Fruit fly (Drosophila melanogaster): ENCODE data around the gene CG12608.

Gene CG12608

DNA sequence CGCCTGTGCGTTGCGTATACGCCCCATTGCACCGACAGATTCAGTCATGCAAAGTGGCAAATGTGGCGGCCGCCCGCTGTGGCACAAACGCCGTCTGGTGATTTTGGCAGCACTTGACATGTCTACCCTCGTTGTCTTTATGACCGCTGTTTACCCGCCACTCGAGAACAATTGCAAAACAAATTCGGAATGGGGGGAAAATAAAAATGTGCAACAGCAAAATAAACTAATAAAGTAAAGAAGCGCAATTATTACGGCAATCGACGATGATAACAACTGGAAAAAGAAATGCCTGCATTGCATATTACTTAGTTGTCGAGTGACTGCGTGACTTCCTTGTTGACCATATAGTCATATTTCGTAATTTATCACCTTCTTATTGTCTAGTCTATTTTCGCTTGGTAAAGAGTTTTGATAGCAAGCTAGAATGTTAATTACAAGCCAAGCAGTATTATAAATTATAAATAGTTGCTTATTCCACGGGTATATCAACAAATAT is 35.9 kb downstream of the CG12608 start:
- no peak for TF ChIP-seq achi (GFP tag; optimal IDR thresholded peaks at IDR 0.05)
- TF ChIP-seq Hr4 (GFP tag; optimal IDR thresholded peaks at IDR 0.05), result no peak
- peak; percentile 21 for TF ChIP-seq vri (GFP tag; optimal IDR thresholded peaks at IDR 0.05)
- no peak for TF ChIP-seq Smox (GFP tag; optimal IDR thresholded peaks at IDR 0.05)
- no peak for TF ChIP-seq Gug (GFP tag; IDR thresholded peaks at IDR 0.05)
- TF ChIP-seq CG6808 (GFP tag; optimal IDR thresholded peaks at IDR 0.05), result no peak
- peak; percentile 42 for TF ChIP-seq Eip78C (GFP tag)
- TF ChIP-seq CG6276 (GFP tag; optimal IDR thresholded peaks at IDR 0.05), result peak; percentile 1

DNA sequence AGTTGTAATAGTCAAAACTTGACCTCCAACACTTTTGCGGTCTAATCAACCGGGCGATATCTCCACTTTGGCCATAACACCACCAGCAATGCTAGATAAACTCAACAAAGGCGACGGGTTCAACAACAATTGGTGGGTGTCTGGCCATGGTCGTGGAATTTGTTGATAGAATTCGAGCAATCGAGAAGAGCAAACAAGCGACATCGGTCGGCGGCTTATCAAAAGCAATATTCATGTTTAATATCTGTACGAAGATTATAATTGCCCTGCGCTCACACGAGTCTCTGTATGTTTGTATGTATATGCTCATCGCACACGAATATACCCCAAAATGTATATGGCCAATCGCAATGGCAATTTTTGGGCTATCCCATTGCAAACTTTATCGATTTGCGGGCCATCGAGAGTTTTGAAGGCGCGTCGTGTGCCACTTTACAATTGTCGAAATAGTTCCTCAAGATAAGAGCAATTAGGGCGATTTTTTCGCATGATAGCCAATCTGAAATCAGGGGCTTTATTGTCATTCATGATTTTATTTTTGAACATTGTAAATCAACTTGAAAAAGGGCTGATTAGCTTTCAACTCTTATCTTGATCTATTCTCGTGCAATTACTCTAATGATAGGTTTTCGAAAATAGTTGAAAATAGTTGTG is 36.8 kb downstream of the CG12608 start:
- TF ChIP-seq fkh (GFP tag; optimal IDR thresholded peaks at IDR 0.05) (peak; percentile 51), Lpt (GFP tag; optimal IDR thresholded peaks at IDR 0.05) (no peak), Eip78C (GFP tag) (peak; percentile 33), svp (GFP tag) (peak; percentile 77)

DNA sequence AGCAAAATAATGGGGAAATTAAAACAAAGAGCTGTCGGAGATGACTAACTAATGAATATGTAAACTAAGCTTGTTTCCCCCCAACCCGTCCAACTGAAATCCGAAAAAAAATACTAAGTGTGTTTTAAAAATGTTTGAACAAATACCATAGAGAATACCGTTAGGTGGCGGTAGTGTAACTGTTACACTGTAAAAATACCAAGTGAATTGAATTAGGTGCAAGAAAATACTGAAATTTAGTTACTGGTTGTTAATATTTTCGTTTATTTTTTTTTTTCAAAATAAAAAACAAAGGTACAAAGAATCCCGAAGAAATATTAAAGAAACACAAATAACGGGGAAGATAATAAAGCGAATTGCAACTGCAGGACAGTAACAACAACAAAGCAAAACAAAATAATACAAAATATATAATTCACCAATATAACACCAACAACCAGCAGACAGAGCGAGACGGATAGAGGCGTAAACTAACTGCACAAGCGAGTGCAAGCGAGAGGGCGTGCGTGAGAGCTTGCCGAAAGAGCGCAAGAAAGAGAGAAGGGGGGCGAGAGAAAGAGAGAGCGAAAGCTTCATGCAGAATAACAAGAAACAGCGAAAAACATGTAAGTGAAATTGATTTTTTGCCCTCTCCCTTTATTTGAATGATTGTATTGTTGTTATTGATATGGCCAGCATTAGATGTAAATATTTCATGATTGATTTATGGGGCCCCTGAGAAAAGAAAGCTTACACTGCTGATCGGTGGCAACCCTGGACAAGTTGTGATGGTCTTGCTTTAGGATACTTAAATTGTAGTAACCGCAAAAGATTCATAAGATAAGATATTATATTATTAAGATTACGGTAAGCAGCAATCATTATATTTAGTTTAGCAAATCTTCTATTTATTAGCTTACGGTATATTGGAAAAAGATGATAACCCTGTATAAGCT is 38.2 kb downstream of the CG12608 start:
- TF ChIP-seq CG6792 (GFP tag; optimal IDR thresholded peaks at IDR 0.05), result peak; percentile 3
- no peak for TF ChIP-seq Ets96B (tag; optimal IDR thresholded peaks at IDR 0.05)
- no peak for TF ChIP-seq topi (GFP tag; optimal IDR thresholded peaks at IDR 0.05)
- TF ChIP-seq Sox102F (GFP tag; optimal IDR thresholded peaks at IDR 0.05), result peak; percentile 42
- peak; percentile 5 for TF ChIP-seq Hr4 (GFP tag; optimal IDR thresholded peaks at IDR 0.05)
- peak; percentile 27 for TF ChIP-seq esn (GFP tag; optimal IDR thresholded peaks at IDR 0.05)
- TF ChIP-seq Sox14 (GFP tag; optimal IDR thresholded peaks at IDR 0.05), result peak; percentile 68
- TF ChIP-seq net (GFP tag; optimal IDR thresholded peaks at IDR 0.05), result peak; percentile 32
- no peak; the same call in 1 of the 2 replicates for TF ChIP-seq CG11294 (GFP tag; IDR thresholded peaks at IDR 0.05)
- TF ChIP-seq Blimp-1 (GFP tag; optimal IDR thresholded peaks at IDR 0.05), result no peak
- TF ChIP-seq CG32006 (GFP tag; optimal IDR thresholded peaks at IDR 0.05), result no peak
- peak; percentile 26 for TF ChIP-seq CG3919 (GFP tag; optimal IDR thresholded peaks at IDR 0.05)
- no peak for TF ChIP-seq acj6 (GFP tag; optimal IDR thresholded peaks at IDR 0.05)
- TF ChIP-seq CG8119 (GFP tag; IDR thresholded peaks at IDR 0.05), result 0 out of 3 replicates have a peak, but pooled peaks have one; percentile 26
- TF ChIP-seq Eip75B (GFP tag; optimal IDR thresholded peaks at IDR 0.05), result no peak
- TF ChIP-seq Hr39 (GFP tag; optimal IDR thresholded peaks at IDR 0.05), result peak; percentile 13
- TF ChIP-seq Ets21C (GFP tag; optimal IDR thresholded peaks at IDR 0.05), result peak; percentile 4
- peak; percentile 18 for TF ChIP-seq CG16779 (tag; optimal IDR thresholded peaks at IDR 0.05)
- TF ChIP-seq Eip78C (GFP tag), result peak; percentile 64
- peak; percentile 63 for TF ChIP-seq dsx (GFP tag; optimal IDR thresholded peaks at IDR 0.05; ENCODE audit: poor library complexity, severe bottlenecking)
- peak in 1 of 2 experiments; percentile 51 for TF ChIP-seq ss (GFP tag; optimal IDR thresholded peaks at IDR 0.05)
- TF ChIP-seq CG6163 (GFP tag; IDR thresholded peaks at IDR 0.05), result peak; percentile 33; the same call in 1 of the 3 replicates
- TF ChIP-seq svp (GFP tag), result peak; percentile 84
- TF ChIP-seq CG10669 (GFP tag; optimal IDR thresholded peaks at IDR 0.05), result peak; percentile 2
- TF ChIP-seq CG6276 (GFP tag; optimal IDR thresholded peaks at IDR 0.05), result peak; percentile 41
- TF ChIP-seq Smox (GFP tag; optimal IDR thresholded peaks at IDR 0.05), result peak; percentile 5
- peak; percentile 47 for TF ChIP-seq CG6854 (GFP tag; optimal IDR thresholded peaks at IDR 0.05)
- TF ChIP-seq CG15336 (GFP tag; IDR thresholded peaks at IDR 0.05), result peak; percentile 24; the same call in 1 of the 2 replicates
- TF ChIP-seq fkh (GFP tag; optimal IDR thresholded peaks at IDR 0.05), result peak; percentile 29
- TF ChIP-seq Met (GFP tag; optimal IDR thresholded peaks at IDR 0.05), result peak; percentile 28
- no peak for TF ChIP-seq Gug (GFP tag; IDR thresholded peaks at IDR 0.05)
- peak; percentile 74 for TF ChIP-seq vri (GFP tag; optimal IDR thresholded peaks at IDR 0.05)
- TF ChIP-seq Eip93F (GFP tag; optimal IDR thresholded peaks at IDR 0.05), result peak; percentile 75
